ENCODE assay signal across 3 worm cellular contexts in genomic region chrIV:14838095-14838494, ce11.
TF ChIP-seq lines count a peak whose summit lies in the region.

No protein-coding gene starts in this region.

TF ChIP-seq in whole organism, L1 larva, 84 proteins besides CTCF, POLR2A, EP300 and RAD21 (continued from another document and continues in another):
- TF ChIP-seq ceh-8 (GFP tag; optimal IDR thresholded peaks at IDR 0.05; lab: Kevin White, UChicago) (no peak), nhr-28 (tag; optimal IDR thresholded peaks at IDR 0.05; lab: Kevin White, UChicago) (no peak), fkh-4 (tag; optimal IDR thresholded peaks at IDR 0.05; lab: Kevin White, UChicago; ENCODE audit: borderline replicate concordance) (peak; percentile 58), ztf-4 (tag; optimal IDR thresholded peaks at IDR 0.05; lab: Kevin White, UChicago) (peak; percentile 70), C04F5.9 (tag; optimal IDR thresholded peaks at IDR 0.05; lab: Kevin White, UChicago) (peak; percentile 40), lin-15B (tag; optimal IDR thresholded peaks at IDR 0.05; lab: Kevin White, UChicago) (peak; percentile 5), lin-39 (tag; optimal IDR thresholded peaks at IDR 0.05; lab: Kevin White, UChicago) (peak; percentile 79), vab-15 (tag; optimal IDR thresholded peaks at IDR 0.05; lab: Kevin White, UChicago) (no peak), ceh-88 (GFP tag; IDR thresholded peaks at IDR 0.05; lab: Robert Waterston, UW) (peak; percentile 60), elt-3 (tag; optimal IDR thresholded peaks at IDR 0.05; lab: Kevin White, UChicago) (peak in 2 of 6 experiments; percentile 72 to 74), zip-4 (GFP tag; optimal IDR thresholded peaks at IDR 0.05; lab: Kevin White, UChicago) (peak; percentile 58), blmp-1 (tag; optimal IDR thresholded peaks at IDR 0.05; lab: Kevin White, UChicago) (peak; percentile 44), ces-1 (GFP tag; optimal IDR thresholded peaks at IDR 0.05; lab: Kevin White, UChicago) (no peak), grh-1 (GFP tag; IDR thresholded peaks at IDR 0.05; lab: Robert Waterston, UW) (no peak), lin-13 (GFP tag; optimal IDR thresholded peaks at IDR 0.05; lab: Kevin White, UChicago) (peak; percentile 74), nhr-77 (tag; optimal IDR thresholded peaks at IDR 0.05; lab: Kevin White, UChicago) (peak; percentile 55), mef-2 (tag; optimal IDR thresholded peaks at IDR 0.05; lab: Kevin White, UChicago) (no peak), tlp-1 (tag; optimal IDR thresholded peaks at IDR 0.05; lab: Kevin White, UChicago) (no peak), nhr-90 (tag; optimal IDR thresholded peaks at IDR 0.05; lab: Kevin White, UChicago; ENCODE audit: poor library complexity) (peak; percentile 93), ama-1 (optimal IDR thresholded peaks at IDR 0.05; lab: Kevin White, UChicago) (no peak), hlh-17 (GFP tag; optimal IDR thresholded peaks at IDR 0.05; lab: Kevin White, UChicago; ENCODE audit: borderline replicate concordance) (no peak), tbx-2 (tag; optimal IDR thresholded peaks at IDR 0.05; lab: Kevin White, UChicago) (peak; percentile 82), snpc-4 (tag; optimal IDR thresholded peaks at IDR 0.05; lab: Kevin White, UChicago) (peak; percentile 55), nhr-47 (tag; optimal IDR thresholded peaks at IDR 0.05; lab: Kevin White, UChicago) (peak; percentile 93), fkh-8 (tag; optimal IDR thresholded peaks at IDR 0.05; lab: Kevin White, UChicago) (peak; percentile 49), jun-1 (tag; optimal IDR thresholded peaks at IDR 0.05; lab: Kevin White, UChicago) (peak; percentile 67), nhr-71 (tag; optimal IDR thresholded peaks at IDR 0.05; lab: Kevin White, UChicago) (peak; percentile 93), alr-1 (tag; optimal IDR thresholded peaks at IDR 0.05; lab: Kevin White, UChicago; ENCODE audit: borderline replicate concordance) (no peak), irx-1 (tag; optimal IDR thresholded peaks at IDR 0.05; lab: Kevin White, UChicago) (peak; percentile 84), ztf-11 (tag; optimal IDR thresholded peaks at IDR 0.05; lab: Kevin White, UChicago) (peak in 1 of 2 experiments; percentile 85), snu-23 (GFP tag; optimal IDR thresholded peaks at IDR 0.05; lab: Kevin White, UChicago) (peak; percentile 96), aly-2 (tag; optimal IDR thresholded peaks at IDR 0.05; lab: Kevin White, UChicago) (peak; percentile 81), unc-30 (tag; optimal IDR thresholded peaks at IDR 0.05; lab: Kevin White, UChicago) (no peak), ceh-82 (tag; optimal IDR thresholded peaks at IDR 0.05; lab: Kevin White, UChicago) (peak; percentile 38 to 68 (median 56)), C34B4.2 (tag; optimal IDR thresholded peaks at IDR 0.05; lab: Kevin White, UChicago) (no peak), hpl-2 (GFP tag; optimal IDR thresholded peaks at IDR 0.05; lab: Kevin White, UChicago) (peak; percentile 51), nhr-20 (tag; optimal IDR thresholded peaks at IDR 0.05; lab: Kevin White, UChicago) (peak; percentile 88), unc-130 (tag; optimal IDR thresholded peaks at IDR 0.05; lab: Kevin White, UChicago) (no peak), sptf-1 (tag; optimal IDR thresholded peaks at IDR 0.05; lab: Kevin White, UChicago) (no peak), hlh-4 (tag; optimal IDR thresholded peaks at IDR 0.05; lab: Kevin White, UChicago) (peak; percentile 1), isw-1 (GFP tag; IDR thresholded peaks at IDR 0.05; lab: Robert Waterston, UW) (peak; percentile 32; the same call in 1 of the 2 replicates), xbp-1 (tag; optimal IDR thresholded peaks at IDR 0.05; lab: Kevin White, UChicago) (peak; percentile 75), F16B12.6 (tag; optimal IDR thresholded peaks at IDR 0.05; lab: Kevin White, UChicago) (no peak), egl-13 (tag; optimal IDR thresholded peaks at IDR 0.05; lab: Kevin White, UChicago) (no peak)

TF ChIP-seq in whole organism, L3 larva, 47 proteins besides CTCF, POLR2A, EP300 and RAD21 (continued from another document):
- TF ChIP-seq jun-1 (tag; optimal IDR thresholded peaks at IDR 0.05; lab: Kevin White, UChicago) (peak; percentile 36), zag-1 (tag; optimal IDR thresholded peaks at IDR 0.05; lab: Kevin White, UChicago) (peak; percentile 5), nhr-43 (tag; optimal IDR thresholded peaks at IDR 0.05; lab: Kevin White, UChicago; ENCODE audit: poor library complexity, severe bottlenecking) (peak; percentile 94), ztf-4 (tag; optimal IDR thresholded peaks at IDR 0.05; lab: Kevin White, UChicago) (no peak), lin-15B (tag; optimal IDR thresholded peaks at IDR 0.05; lab: Kevin White, UChicago) (peak; percentile 53), ceh-28 (tag; optimal IDR thresholded peaks at IDR 0.05; lab: Kevin White, UChicago) (peak; percentile 91), lsy-12 (tag; optimal IDR thresholded peaks at IDR 0.05; lab: Kevin White, UChicago) (no peak), ceh-82 (tag; optimal IDR thresholded peaks at IDR 0.05; lab: Kevin White, UChicago) (peak; percentile 76), eor-1 (tag; optimal IDR thresholded peaks at IDR 0.05; lab: Kevin White, UChicago) (no peak), daf-12 (tag; optimal IDR thresholded peaks at IDR 0.05; lab: Kevin White, UChicago) (no peak), skn-1 (tag; optimal IDR thresholded peaks at IDR 0.05; lab: Kevin White, UChicago) (peak; percentile 30), sea-2 (GFP tag; optimal IDR thresholded peaks at IDR 0.05; lab: Kevin White, UChicago) (no peak), elt-2 (tag; optimal IDR thresholded peaks at IDR 0.05; lab: Kevin White, UChicago) (peak; percentile 31), nhr-11 (tag; optimal IDR thresholded peaks at IDR 0.05; lab: Kevin White, UChicago) (no peak), mml-1 (tag; optimal IDR thresholded peaks at IDR 0.05; lab: Kevin White, UChicago) (no peak), lin-39 (tag; optimal IDR thresholded peaks at IDR 0.05; lab: Kevin White, UChicago) (peak; percentile 85), ceh-16 (tag; optimal IDR thresholded peaks at IDR 0.05; lab: Kevin White, UChicago) (no peak), ceh-9 (tag; optimal IDR thresholded peaks at IDR 0.05; lab: Kevin White, UChicago) (no peak), R02D3.7 (tag; optimal IDR thresholded peaks at IDR 0.05; lab: Kevin White, UChicago) (peak; percentile 68), snpc-4 (tag; optimal IDR thresholded peaks at IDR 0.05; lab: Kevin White, UChicago) (peak; percentile 73), pqm-1 (tag; optimal IDR thresholded peaks at IDR 0.05; lab: Kevin White, UChicago) (no peak), ztf-11 (tag; optimal IDR thresholded peaks at IDR 0.05; lab: Kevin White, UChicago) (no peak), nhr-67 (tag; optimal IDR thresholded peaks at IDR 0.05; lab: Kevin White, UChicago) (peak; percentile 14), fos-1 (tag; optimal IDR thresholded peaks at IDR 0.05; lab: Kevin White, UChicago) (peak; percentile 69), tbx-2 (tag; optimal IDR thresholded peaks at IDR 0.05; lab: Kevin White, UChicago) (peak; percentile 89), nhr-77 (tag; optimal IDR thresholded peaks at IDR 0.05; lab: Kevin White, UChicago) (peak; percentile 12), fkh-2 (tag; optimal IDR thresholded peaks at IDR 0.05; lab: Kevin White, UChicago) (no peak)

TF ChIP-seq in whole organism, young adult, 124 proteins besides CTCF, POLR2A, EP300 and RAD21 (continued from another document):
- TF ChIP-seq lsy-27 (tag; optimal IDR thresholded peaks at IDR 0.05; lab: Kevin White, UChicago; ENCODE audit: borderline replicate concordance, insufficient read depth), result no peak
- peak; percentile 94 for TF ChIP-seq hmg-1.2 (GFP tag; IDR thresholded peaks at IDR 0.05; lab: Robert Waterston, UW)
- no peak for TF ChIP-seq T26A5.8 (tag; optimal IDR thresholded peaks at IDR 0.05; lab: Kevin White, UChicago)
- TF ChIP-seq let-526 (GFP tag; IDR thresholded peaks at IDR 0.05; lab: Robert Waterston, UW), result no peak
- TF ChIP-seq lin-40 (tag; optimal IDR thresholded peaks at IDR 0.05; lab: Kevin White, UChicago), result peak; percentile 94
- TF ChIP-seq snpc-4 (GFP tag; optimal IDR thresholded peaks at IDR 0.05; lab: Kevin White, UChicago), result peak; percentile 90
- TF ChIP-seq snpc-4 (tag; optimal IDR thresholded peaks at IDR 0.05; lab: Kevin White, UChicago), result peak; percentile 72 to 97 (median 94)
- peak; percentile 98 for TF ChIP-seq attf-6 (GFP tag; IDR thresholded peaks at IDR 0.05; lab: Robert Waterston, UW)
- peak; percentile 72 for TF ChIP-seq rcor-1 (GFP tag; IDR thresholded peaks at IDR 0.05; lab: Robert Waterston, UW)
- TF ChIP-seq ZK185.1 (tag; optimal IDR thresholded peaks at IDR 0.05; lab: Kevin White, UChicago; ENCODE audit: poor library complexity, severe bottlenecking), result peak; percentile 94
- TF ChIP-seq ztf-22 (GFP tag; optimal IDR thresholded peaks at IDR 0.05; lab: Kevin White, UChicago), result no peak
- no peak for TF ChIP-seq ztf-28 (GFP tag; IDR thresholded peaks at IDR 0.05; lab: Robert Waterston, UW)
- TF ChIP-seq zfh-2 (GFP tag; conservative IDR thresholded peaks at IDR 0.05; lab: Robert Waterston, UW), result no peak
- peak; percentile 67 to 79 for TF ChIP-seq let-607 (tag; optimal IDR thresholded peaks at IDR 0.05; lab: Kevin White, UChicago)
- no peak for TF ChIP-seq atf-7 (tag; optimal IDR thresholded peaks at IDR 0.05; lab: Kevin White, UChicago)
- TF ChIP-seq ztf-25 (GFP tag; IDR thresholded peaks at IDR 0.05; lab: Robert Waterston, UW), result no peak
- TF ChIP-seq ztf-18 (tag; optimal IDR thresholded peaks at IDR 0.05; lab: Kevin White, UChicago), result peak; percentile 81
- peak; percentile 43 for TF ChIP-seq tlf-1 (GFP tag; optimal IDR thresholded peaks at IDR 0.05; lab: Kevin White, UChicago)
- peak; percentile 50 for TF ChIP-seq F33H1.4 (GFP tag; IDR thresholded peaks at IDR 0.05; lab: Robert Waterston, UW)
- peak; percentile 76 for TF ChIP-seq rpc-1 (optimal IDR thresholded peaks at IDR 0.05; lab: Kevin White, UChicago)
- TF ChIP-seq rpc-1 (tag; optimal IDR thresholded peaks at IDR 0.05; lab: Kevin White, UChicago), result peak; percentile 71
- no peak for TF ChIP-seq lin-26 (GFP tag; IDR thresholded peaks at IDR 0.05; lab: Robert Waterston, UW)
- TF ChIP-seq ztf-26 (tag; optimal IDR thresholded peaks at IDR 0.05; lab: Kevin White, UChicago), result peak; percentile 81
- TF ChIP-seq Y53F4B.3 (GFP tag; IDR thresholded peaks at IDR 0.05; lab: Robert Waterston, UW), result 0 out of 2 replicates have a peak, but pooled peaks have one; percentile 34
- peak; percentile 34 for TF ChIP-seq snpc-3.4 (tag; optimal IDR thresholded peaks at IDR 0.05; lab: Kevin White, UChicago)
- TF ChIP-seq somi-1 (GFP tag; optimal IDR thresholded peaks at IDR 0.05; lab: Kevin White, UChicago), result peak; percentile 64
- TF ChIP-seq dpff-1 (tag; optimal IDR thresholded peaks at IDR 0.05; lab: Kevin White, UChicago), result peak; percentile 60
- TF ChIP-seq dpl-1 (GFP tag; optimal IDR thresholded peaks at IDR 0.05; lab: Kevin White, UChicago), result no peak
- no peak for TF ChIP-seq mxl-1 (tag; optimal IDR thresholded peaks at IDR 0.05; lab: Kevin White, UChicago)
- TF ChIP-seq B0035.1 (tag; optimal IDR thresholded peaks at IDR 0.05; lab: Kevin White, UChicago), result peak; percentile 66
- TF ChIP-seq pbrm-1 (GFP tag; IDR thresholded peaks at IDR 0.05; lab: Robert Waterston, UW), result peak; percentile 80
- TF ChIP-seq tbp1 (GFP tag; optimal IDR thresholded peaks at IDR 0.05; lab: Kevin White, UChicago), result peak; percentile 90
- no peak for TF ChIP-seq F39B2.1 (GFP tag; IDR thresholded peaks at IDR 0.05; lab: Robert Waterston, UW)
- TF ChIP-seq B0336.3 (GFP tag; IDR thresholded peaks at IDR 0.05; lab: Robert Waterston, UW), result no peak; the same call in 1 of the 2 replicates
- TF ChIP-seq zim-3 (tag; optimal IDR thresholded peaks at IDR 0.05; lab: Kevin White, UChicago), result no peak
- TF ChIP-seq F23B12.7 (tag; optimal IDR thresholded peaks at IDR 0.05; lab: Kevin White, UChicago; ENCODE audit: insufficient read depth), result no peak
- no peak for TF ChIP-seq ama-1 (optimal IDR thresholded peaks at IDR 0.05; lab: Kevin White, UChicago)
- TF ChIP-seq ama-1 (GFP tag; optimal IDR thresholded peaks at IDR 0.05; lab: Kevin White, UChicago), result peak in 1 of 2 experiments; percentile 47
- TF ChIP-seq unc-62 (GFP tag; optimal IDR thresholded peaks at IDR 0.05; lab: Kevin White, UChicago), result no peak
- peak; percentile 44 to 55 for TF ChIP-seq rec-8 (tag; optimal IDR thresholded peaks at IDR 0.05; lab: Kevin White, UChicago)
- peak; percentile 14 for TF ChIP-seq efl-1 (GFP tag; optimal IDR thresholded peaks at IDR 0.05; lab: Kevin White, UChicago)
- TF ChIP-seq hlh-12 (tag; optimal IDR thresholded peaks at IDR 0.05; lab: Kevin White, UChicago), result peak; percentile 38
- peak; percentile 75 for TF ChIP-seq madf-10 (tag; optimal IDR thresholded peaks at IDR 0.05; lab: Kevin White, UChicago)
- no peak for TF ChIP-seq hlh-26 (GFP tag; conservative IDR thresholded peaks at IDR 0.05; lab: Robert Waterston, UW)
- no peak for TF ChIP-seq hmg-20 (GFP tag; IDR thresholded peaks at IDR 0.05; lab: Robert Waterston, UW)
- peak; percentile 20 for TF ChIP-seq ccch-3 (GFP tag; optimal IDR thresholded peaks at IDR 0.05; lab: Kevin White, UChicago)
- TF ChIP-seq F57A8.1 (GFP tag; optimal IDR thresholded peaks at IDR 0.05; lab: Kevin White, UChicago), result no peak
- TF ChIP-seq K11D2.4 (GFP tag; IDR thresholded peaks at IDR 0.05; lab: Robert Waterston, UW), result peak; percentile 75; the same call in 1 of the 2 replicates
- no peak for TF ChIP-seq egl-18 (GFP tag; IDR thresholded peaks at IDR 0.05; lab: Robert Waterston, UW)
- no peak for TF ChIP-seq egrh-3 (GFP tag; IDR thresholded peaks at IDR 0.05; lab: Robert Waterston, UW)
- TF ChIP-seq B0261.1 (tag; optimal IDR thresholded peaks at IDR 0.05; lab: Kevin White, UChicago), result peak; percentile 79
- no peak for TF ChIP-seq sdz-38 (tag; optimal IDR thresholded peaks at IDR 0.05; lab: Kevin White, UChicago)
- TF ChIP-seq madf-3 (GFP tag; IDR thresholded peaks at IDR 0.05; lab: Robert Waterston, UW), result no peak
- peak; percentile 60 for TF ChIP-seq hrde-1 (tag; optimal IDR thresholded peaks at IDR 0.05; lab: Kevin White, UChicago; ENCODE audit: borderline replicate concordance)
- no peak for TF ChIP-seq F37B4.10 (GFP tag; IDR thresholded peaks at IDR 0.05; lab: Robert Waterston, UW)
- peak; percentile 59 for TF ChIP-seq F22D6.2 (tag; optimal IDR thresholded peaks at IDR 0.05; lab: Kevin White, UChicago)
- TF ChIP-seq nfyb-1 (GFP tag; IDR thresholded peaks at IDR 0.05; lab: Robert Waterston, UW), result no peak
- TF ChIP-seq fkh-3 (tag; optimal IDR thresholded peaks at IDR 0.05; lab: Kevin White, UChicago), result no peak
- TF ChIP-seq repo-1 (tag; optimal IDR thresholded peaks at IDR 0.05; lab: Kevin White, UChicago), result peak; percentile 78
- TF ChIP-seq D2030.7 (GFP tag; IDR thresholded peaks at IDR 0.05; lab: Robert Waterston, UW), result peak; percentile 72
- TF ChIP-seq dox-1 (GFP tag; IDR thresholded peaks at IDR 0.05; lab: Robert Waterston, UW), result no peak
- no peak for TF ChIP-seq ceh-40 (GFP tag; IDR thresholded peaks at IDR 0.05; lab: Robert Waterston, UW)
- TF ChIP-seq die-1 (tag; optimal IDR thresholded peaks at IDR 0.05; lab: Kevin White, UChicago), result peak; percentile 79
- TF ChIP-seq sea-2 (GFP tag; IDR thresholded peaks at IDR 0.05; lab: Robert Waterston, UW), result no peak
- no peak for TF ChIP-seq akir-1 (GFP tag; optimal IDR thresholded peaks at IDR 0.05; lab: Kevin White, UChicago)
- peak; percentile 83; the same call in 1 of the 2 replicates for TF ChIP-seq C17E4.6 (GFP tag; IDR thresholded peaks at IDR 0.05; lab: Robert Waterston, UW)
- TF ChIP-seq lsl-1 (GFP tag; optimal IDR thresholded peaks at IDR 0.05; lab: Kevin White, UChicago), result peak; percentile 51
- peak; percentile 62; the same call in 1 of the 2 replicates for TF ChIP-seq lir-1 (GFP tag; conservative IDR thresholded peaks at IDR 0.05; lab: Robert Waterston, UW)
- TF ChIP-seq snpc-1.3 (tag; optimal IDR thresholded peaks at IDR 0.05; lab: Kevin White, UChicago; ENCODE audit: insufficient read depth), result peak; percentile 44
